Fruit fly (Drosophila melanogaster) whole organism, adult: ENCODE results near the gene CG4970.

Source experiments
- CG11617 ChIP-seq: fragments of 200-800 bp; sonication (Bioruptor generic); optimal IDR thresholded peaks from 2 replicates; lab custom pipeline; 2017; ENCODE audit warnings: mild to moderate bottlenecking, missing biosample characterization, missing genetic modification reagents, missing genetic modification characterization
- CG12768 ChIP-seq: fragments of 200-800 bp; sonication (Bioruptor generic); optimal IDR thresholded peaks from 2 replicates; lab custom pipeline; 2017; ENCODE audit warnings: missing biosample characterization, missing genetic modification characterization, mild to moderate bottlenecking, moderate library complexity, missing genetic modification reagents
- CG14711 ChIP-seq: fragments of 200-800 bp; sonication (Bioruptor generic); optimal IDR thresholded peaks from 2 replicates; lab custom pipeline; 2018; ENCODE audit warnings: missing biosample characterization, mild to moderate bottlenecking, missing genetic modification characterization, moderate library complexity
- CG1620 ChIP-seq: fragments of 200-800 bp; sonication (Bioruptor generic); optimal IDR thresholded peaks from 2 replicates; lab custom pipeline; 2016; ENCODE audit warnings: missing biosample characterization, missing genetic modification characterization
- CG33017 ChIP-seq: fragments of 200-800 bp; sonication (Bioruptor generic); optimal IDR thresholded peaks from 2 replicates; lab custom pipeline; 2018; ENCODE audit warnings: missing biosample characterization, mild to moderate bottlenecking, missing genetic modification characterization, moderate library complexity
- CG5204 ChIP-seq: fragments of 200-800 bp; sonication (Bioruptor generic); optimal IDR thresholded peaks from 2 replicates; lab custom pipeline; 2016; ENCODE audit warnings: missing biosample characterization, missing genetic modification characterization
- CG7045 ChIP-seq: fragments of 200-800 bp; sonication (Bioruptor generic); optimal IDR thresholded peaks from 2 replicates; lab custom pipeline; 2017; ENCODE audit warnings: missing biosample characterization, mild to moderate bottlenecking, missing genetic modification characterization
- CG7101 ChIP-seq: fragments of 200-800 bp; sonication (Bioruptor generic); optimal IDR thresholded peaks from 2 replicates; lab custom pipeline; 2018; ENCODE audit warnings: missing biosample characterization, mild to moderate bottlenecking, missing genetic modification characterization, moderate library complexity
- Clk ChIP-seq: fragments of 200-800 bp; sonication (Bioruptor generic); optimal IDR thresholded peaks from 2 replicates; lab custom pipeline; 2017; ENCODE audit warnings: missing biosample characterization, missing genetic modification characterization
- Crg-1 ChIP-seq: fragments of 200-800 bp; sonication (Bioruptor generic); optimal IDR thresholded peaks from 2 replicates; lab custom pipeline; 2016; ENCODE audit warnings: missing biosample characterization, missing genetic modification characterization
- Hr96 ChIP-seq: fragments of 200-800 bp; sonication (Bioruptor generic); optimal IDR thresholded peaks from 2 replicates; lab custom pipeline; 2016; ENCODE audit warnings: missing biosample characterization, missing genetic modification characterization
- Mnt ChIP-seq: fragments of 200-800 bp; sonication (Bioruptor generic); optimal IDR thresholded peaks from 2 replicates; lab custom pipeline; 2016; ENCODE audit warnings: missing biosample characterization, mild to moderate bottlenecking, missing genetic modification characterization
- bab1 ChIP-seq: fragments of 200-800 bp; sonication (Bioruptor generic); optimal IDR thresholded peaks from 3 replicates; lab custom pipeline; 2019; ENCODE audit warnings: missing biosample characterization, mild to moderate bottlenecking, missing genetic modification characterization, moderate library complexity
- cic ChIP-seq: fragments of 200-800 bp; sonication (Bioruptor generic); optimal IDR thresholded peaks from 2 replicates; lab custom pipeline; 2017; ENCODE audit warnings: missing biosample characterization, mild to moderate bottlenecking, missing genetic modification characterization, moderate library complexity
- cnc ChIP-seq, 2 experiments: fragments of >200 bp; optimal IDR thresholded peaks; 2 replicates each; lab custom pipeline; 2017
- kay ChIP-seq: fragments of 200-800 bp; sonication (Bioruptor generic); peaks from one replicate; lab custom pipeline; 2016; ENCODE audit warnings: missing biosample characterization, missing genetic modification characterization, borderline replicate concordance
- ovo ChIP-seq: fragments of 200-800 bp; sonication (Bioruptor generic); optimal IDR thresholded peaks from 2 replicates; lab custom pipeline; 2016; ENCODE audit warnings: missing biosample characterization, missing genetic modification characterization
- pad ChIP-seq: fragments of 200-800 bp; sonication (Bioruptor generic); optimal IDR thresholded peaks from 3 replicates; lab custom pipeline; 2017; ENCODE audit warnings: missing biosample characterization, missing genetic modification characterization, mild to moderate bottlenecking, moderate library complexity, missing genetic modification reagents
- tj ChIP-seq: fragments of 200-800 bp; sonication (Bioruptor generic); optimal IDR thresholded peaks from 3 replicates; lab custom pipeline; 2017; ENCODE audit warnings: missing biosample characterization, mild to moderate bottlenecking, missing genetic modification characterization, moderate library complexity
- toe ChIP-seq: fragments of 200-800 bp; sonication (Bioruptor generic); optimal IDR thresholded peaks from 2 replicates; lab custom pipeline; 2016; ENCODE audit warnings: missing biosample characterization, missing genetic modification characterization

Gene CG4970

DNA sequence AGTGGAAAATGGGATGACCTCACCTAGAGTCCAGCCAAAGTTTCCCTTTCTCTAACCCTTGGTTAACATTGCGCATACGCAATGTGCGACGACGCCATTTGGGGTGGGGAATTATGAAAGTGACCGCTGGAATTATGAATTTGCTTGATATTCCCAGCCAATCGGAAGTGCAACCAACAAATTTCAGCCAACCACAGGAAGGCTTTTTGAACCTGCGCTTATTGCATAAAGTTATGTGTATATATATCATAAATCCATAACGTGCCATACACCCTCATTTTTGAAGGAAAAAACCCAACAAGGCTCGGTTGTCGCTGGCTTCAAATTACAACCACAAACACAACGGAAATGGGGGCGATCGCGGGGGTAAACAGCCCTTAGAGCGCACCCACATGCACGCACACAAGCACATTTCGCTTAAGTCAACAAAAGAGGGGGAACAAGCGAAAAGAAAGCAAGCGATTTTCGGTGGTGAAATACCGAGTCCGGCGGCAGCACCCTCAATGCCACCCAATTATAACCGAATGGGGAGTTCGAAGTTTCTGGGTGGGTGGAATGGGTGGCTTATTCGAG lies 28.6 kb upstream of the CG4970 start:
- TF ChIP-seq CG7101 (tag; lab: Kevin White, UChicago) (no peak), ovo (no peak), CG33017 (no peak), Mnt (no peak), CG1620 (no peak), CG11617 (GFP tag; lab: Kevin White, UChicago) (no peak), pad (GFP tag; lab: Kevin White, UChicago) (no peak), Hr96 (no peak), CG5204 (GFP tag; lab: Kevin White, UChicago) (no peak)

DNA sequence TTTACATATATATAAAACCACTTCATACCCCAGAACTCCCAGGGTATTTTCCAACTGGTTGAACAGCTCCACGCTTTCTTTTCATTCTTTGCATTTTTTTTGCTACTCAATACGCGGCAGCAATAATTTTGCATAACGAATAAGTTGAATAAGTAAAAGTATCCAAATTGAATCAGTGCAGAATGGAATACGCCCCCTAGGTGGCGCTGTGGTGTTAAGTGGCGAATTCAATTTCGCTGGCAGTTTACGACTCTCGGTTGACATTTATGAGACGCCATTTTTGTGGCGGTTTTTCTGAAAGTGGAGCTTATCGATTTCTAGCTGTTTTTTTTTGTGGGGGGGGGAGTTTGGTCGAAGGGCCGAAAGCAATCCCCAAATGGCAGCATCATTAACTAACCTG lies 23.3 kb upstream of the CG4970 start:
- TF ChIP-seq tj (no peak), CG7101 (tag; lab: Kevin White, UChicago) (no peak), CG33017 (no peak), CG11617 (GFP tag; lab: Kevin White, UChicago) (no peak), CG1620 (no peak), cnc (optimal IDR thresholded peaks at IDR 0.05; lab: Kevin White, UChicago) (no peak), pad (GFP tag; lab: Kevin White, UChicago) (no peak), Mnt (no peak), CG5204 (GFP tag; lab: Kevin White, UChicago) (no peak), CG12768 (GFP tag; lab: Kevin White, UChicago) (no peak), CG14711 (tag; lab: Kevin White, UChicago) (no peak), ovo (no peak), Clk (no peak), cic (GFP tag; lab: Kevin White, UChicago) (no peak), toe (GFP tag; lab: Kevin White, UChicago) (no peak), bab1 (GFP tag; lab: Kevin White, UChicago) (no peak)

DNA sequence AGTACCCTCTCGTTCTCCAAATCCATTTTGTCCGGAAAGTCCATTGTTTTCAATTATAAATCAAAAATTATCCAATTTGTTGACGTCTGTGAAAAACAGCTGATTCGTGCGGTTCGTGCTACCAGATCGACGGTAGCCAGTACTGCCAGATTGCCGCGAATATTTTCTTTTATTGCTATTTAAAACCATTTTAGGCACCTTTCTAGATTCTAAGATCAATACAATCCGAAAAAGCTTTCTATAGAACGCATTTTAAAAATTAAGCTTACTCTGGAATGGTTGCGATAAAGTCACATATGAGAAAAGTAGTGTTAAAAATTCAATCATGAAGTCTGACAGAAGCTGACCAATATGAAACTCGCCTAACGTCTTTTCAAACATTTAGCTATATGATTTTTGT lies 18.4 kb upstream of the CG4970 start, which contains the start of gene Cog8:
Gene Cog8 (minus strand): TSS at position 110 of the 400 bp plus-strand sequence.
- no peak for TF ChIP-seq tj
- TF ChIP-seq bab1 (GFP tag; lab: Kevin White, UChicago), result peak; percentile 27
- TF ChIP-seq Crg-1 (GFP tag; lab: Kevin White, UChicago), result peak; percentile 63
- TF ChIP-seq pad (GFP tag; lab: Kevin White, UChicago), result no peak
- peak; percentile 27 for TF ChIP-seq toe (GFP tag; lab: Kevin White, UChicago)
- peak; percentile 34 for TF ChIP-seq CG5204 (GFP tag; lab: Kevin White, UChicago)
- peak; percentile 22 for TF ChIP-seq CG14711 (tag; lab: Kevin White, UChicago)
- TF ChIP-seq CG1620, result peak; percentile 39
- TF ChIP-seq cic (GFP tag; lab: Kevin White, UChicago), result no peak
- TF ChIP-seq CG7101 (tag; lab: Kevin White, UChicago), result peak; percentile 22
- TF ChIP-seq Mnt, result peak; percentile 4

DNA sequence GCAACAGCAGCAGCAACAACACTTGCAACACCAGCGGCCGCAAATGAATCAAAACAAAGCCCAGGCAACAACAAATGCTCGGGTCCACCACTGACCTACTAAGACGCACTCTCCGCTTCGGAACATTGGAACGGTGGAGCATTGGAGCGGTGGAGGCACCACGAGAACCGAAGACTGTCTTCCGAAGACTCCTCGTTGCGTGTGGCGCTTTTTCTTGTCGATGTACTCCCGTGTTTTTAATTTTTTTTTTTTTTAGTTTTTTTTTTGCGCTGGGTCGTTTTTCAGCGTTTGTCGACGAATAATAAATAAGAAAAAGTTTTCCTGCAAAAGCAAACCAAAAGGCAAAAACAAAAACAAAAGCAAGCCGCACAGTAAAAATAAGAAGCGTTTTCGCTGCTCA lies 16.5 kb upstream of the CG4970 start:
- TF ChIP-seq toe (GFP tag; lab: Kevin White, UChicago), result no peak
- TF ChIP-seq cnc (optimal IDR thresholded peaks at IDR 0.05; lab: Kevin White, UChicago), result no peak
- no peak for TF ChIP-seq CG5204 (GFP tag; lab: Kevin White, UChicago)
- no peak for TF ChIP-seq Mnt
- no peak for TF ChIP-seq tj
- no peak for TF ChIP-seq CG7045
- no peak for TF ChIP-seq CG33017

DNA sequence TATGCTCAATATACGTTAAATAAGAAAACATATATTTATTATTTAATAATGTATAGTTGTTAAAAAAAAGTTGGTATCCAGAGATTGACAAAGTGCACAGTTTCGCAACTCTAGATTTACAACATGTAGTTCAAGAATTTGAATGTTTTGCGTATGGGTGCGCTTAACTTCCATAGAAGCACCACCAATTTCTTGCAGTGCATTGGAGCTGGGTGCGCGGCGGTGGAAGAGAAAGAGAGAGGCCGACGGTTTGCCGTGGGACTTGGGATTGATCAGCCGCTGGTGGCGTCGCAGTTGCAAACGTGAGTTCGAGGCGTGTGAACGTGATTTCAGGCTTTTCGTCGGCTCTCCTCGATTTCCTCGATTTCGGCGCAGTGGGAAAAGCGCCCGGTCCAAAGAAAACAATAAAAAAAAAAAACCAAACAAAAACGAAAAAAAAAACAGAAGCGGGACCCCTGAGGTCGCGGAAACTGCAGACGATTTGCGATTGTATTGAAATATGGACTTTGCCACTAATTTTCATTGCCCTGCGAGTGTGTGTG lies 15.7 kb upstream of the CG4970 start, which contains the start of gene spz4:
Gene spz4 (plus strand): TSS at position 289 of the 542 bp plus-strand sequence.
- TF ChIP-seq CG7101 (tag; lab: Kevin White, UChicago) (no peak), CG33017 (no peak), CG7045 (no peak), tj (no peak), cic (GFP tag; lab: Kevin White, UChicago) (no peak), Mnt (no peak), kay (GFP tag; lab: Kevin White, UChicago) (no peak), CG5204 (GFP tag; lab: Kevin White, UChicago) (no peak), pad (GFP tag; lab: Kevin White, UChicago) (no peak), CG11617 (GFP tag; lab: Kevin White, UChicago) (no peak), cnc (optimal IDR thresholded peaks at IDR 0.05; lab: Kevin White, UChicago) (no peak), bab1 (GFP tag; lab: Kevin White, UChicago) (no peak), Hr96 (no peak), Clk (no peak), CG12768 (GFP tag; lab: Kevin White, UChicago) (no peak), toe (GFP tag; lab: Kevin White, UChicago) (no peak), CG14711 (tag; lab: Kevin White, UChicago) (no peak), ovo (no peak), Crg-1 (GFP tag; lab: Kevin White, UChicago) (no peak)

DNA sequence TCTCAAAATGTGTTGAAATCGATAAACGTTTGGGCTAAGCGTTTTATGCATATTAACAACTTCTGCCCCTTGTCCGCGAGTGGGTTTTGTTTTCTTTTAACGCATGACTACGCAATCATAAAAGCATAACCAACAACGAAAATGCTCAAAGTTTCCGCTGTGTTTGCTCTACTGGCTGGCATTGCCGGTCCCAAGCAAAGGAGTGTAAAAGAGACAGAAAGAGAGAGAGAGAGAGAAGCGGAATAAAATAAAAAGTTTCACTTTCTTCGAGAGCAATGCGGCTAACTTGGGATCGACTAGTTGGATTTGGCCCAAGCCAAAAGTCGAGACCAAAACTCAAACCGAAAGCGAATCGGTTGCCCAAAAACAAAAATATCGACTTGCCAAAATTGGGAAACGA lies 14.5 kb upstream of the CG4970 start:
- TF ChIP-seq cnc (optimal IDR thresholded peaks at IDR 0.05; lab: Kevin White, UChicago), result no peak
- no peak for TF ChIP-seq bab1 (GFP tag; lab: Kevin White, UChicago)
- no peak for TF ChIP-seq toe (GFP tag; lab: Kevin White, UChicago)
- no peak for TF ChIP-seq CG7045
- no peak for TF ChIP-seq CG33017
- no peak for TF ChIP-seq Clk
- no peak for TF ChIP-seq Crg-1 (GFP tag; lab: Kevin White, UChicago)
